Fruit fly (Drosophila melanogaster): ENCODE results near the gene Task6.
A peak's percentile ranks its signal among the peaks of the same experiment; 100 is the strongest.

Task6 gene

dm6 chr3R:13715012-13715673 is 40.8 kb upstream of the Task6 start, which contains the start of gene kmr (continued):
- TF ChIP-seq CG6175 (GFP tag; IDR thresholded peaks at IDR 0.05) (peak; percentile 34; the same call in 1 of the 3 replicates), Rx (GFP tag; IDR thresholded peaks at IDR 0.05) (no peak), lbe (GFP tag; optimal IDR thresholded peaks at IDR 0.05) (no peak), CG1529 (GFP tag; optimal IDR thresholded peaks at IDR 0.05) (no peak), H2.0 (GFP tag; IDR thresholded peaks at IDR 0.05) (no peak), ato (GFP tag; IDR thresholded peaks at IDR 0.05; ENCODE audit: partially characterized antibody) (peak; percentile 67; the same call in 1 of the 2 replicates), hb (GFP tag; IDR thresholded peaks at IDR 0.05; ENCODE audit: partially characterized antibody) (no peak), CG43689 (GFP tag; IDR thresholded peaks at IDR 0.05) (no peak), CG2129 (GFP tag; IDR thresholded peaks at IDR 0.05; ENCODE audit: partially characterized antibody) (no peak), BEAF-32 (GFP tag; optimal IDR thresholded peaks at IDR 0.05) (no peak), sc (optimal IDR thresholded peaks at IDR 0.05) (no peak), sc (GFP tag; optimal IDR thresholded peaks at IDR 0.05) (no peak), tll (GFP tag; optimal IDR thresholded peaks at IDR 0.05) (no peak), Fer3 (tag; optimal IDR thresholded peaks at IDR 0.05) (peak; percentile 31), Jarid2 (GFP tag; optimal IDR thresholded peaks at IDR 0.05) (peak; percentile 98), CG14667 (GFP tag; IDR thresholded peaks at IDR 0.05) (no peak), yki (optimal IDR thresholded peaks at IDR 0.05) (no peak), gsb (GFP tag; IDR thresholded peaks at IDR 0.05) (0 out of 2 replicates have a peak, but pooled peaks have one; percentile 38), usp (GFP tag; optimal IDR thresholded peaks at IDR 0.05) (no peak), gt (GFP tag; IDR thresholded peaks at IDR 0.05) (no peak), onecut (GFP tag; IDR thresholded peaks at IDR 0.05) (peak; percentile 52), CG11560 (tag; IDR thresholded peaks at IDR 0.05) (no peak), Mrtf (GFP tag; IDR thresholded peaks at IDR 0.05) (no peak), dm (GFP tag; optimal IDR thresholded peaks at IDR 0.05) (peak; percentile 38), Taf1 (GFP tag; IDR thresholded peaks at IDR 0.05) (no peak), CoRest (tag; optimal IDR thresholded peaks at IDR 0.05) (no peak), ab (GFP tag; optimal IDR thresholded peaks at IDR 0.05) (no peak), CG10147 (GFP tag; optimal IDR thresholded peaks at IDR 0.05) (no peak), org-1 (GFP tag; optimal IDR thresholded peaks at IDR 0.05) (peak; percentile 26), pros (GFP tag; optimal IDR thresholded peaks at IDR 0.05) (peak; percentile 72), CG4730 (GFP tag; IDR thresholded peaks at IDR 0.05) (no peak), Vsx1 (GFP tag; optimal IDR thresholded peaks at IDR 0.05) (peak; percentile 21), fd102C (GFP tag; optimal IDR thresholded peaks at IDR 0.05) (no peak), CG9932 (GFP tag; IDR thresholded peaks at IDR 0.05) (no peak), dimm (GFP tag; IDR thresholded peaks at IDR 0.05) (no peak), zf30C (GFP tag; optimal IDR thresholded peaks at IDR 0.05) (no peak), CG32767 (GFP tag; IDR thresholded peaks at IDR 0.05) (no peak), Trl (optimal IDR thresholded peaks at IDR 0.05) (no peak), Trl (GFP tag; optimal IDR thresholded peaks at IDR 0.05) (peak; percentile 42), CG12104 (GFP tag; optimal IDR thresholded peaks at IDR 0.05) (no peak), CG6254 (GFP tag; optimal IDR thresholded peaks at IDR 0.05) (peak; percentile 30), sqz (GFP tag; optimal IDR thresholded peaks at IDR 0.05) (peak; percentile 77), Side (GFP tag; optimal IDR thresholded peaks at IDR 0.05) (peak; percentile 49), knrl (GFP tag; IDR thresholded peaks at IDR 0.05; ENCODE audit: partially characterized antibody) (no peak; the same call in 2 of the 3 replicates), luna (GFP tag; optimal IDR thresholded peaks at IDR 0.05) (no peak), Asciz (GFP tag; optimal IDR thresholded peaks at IDR 0.05) (peak; percentile 64), MBD-R2 (GFP tag; IDR thresholded peaks at IDR 0.05) (peak; percentile 14; the same call in 1 of the 2 replicates), CG5180 (GFP tag; optimal IDR thresholded peaks at IDR 0.05) (peak; percentile 47), dati (GFP tag; IDR thresholded peaks at IDR 0.05) (no peak), Sry-δ (GFP tag; optimal IDR thresholded peaks at IDR 0.05) (no peak), Dek (tag; optimal IDR thresholded peaks at IDR 0.05) (peak; percentile 5)
